Worm (Caenorhabditis elegans) whole organism, L4 larva: ENCODE results near the gene C41C4.9.

Experiments used
- F49E8.2 ChIP-seq: sonication (generic microtip); optimal IDR thresholded peaks from 2 replicates; lab custom pipeline; 2016; ENCODE audit warnings: missing compliant biosample characterization, mild to moderate bottlenecking, missing genetic modification characterization, borderline replicate concordance
- R02D3.7 ChIP-seq: fragments of 150-350 bp; sonication (generic microtip); optimal IDR thresholded peaks from 3 replicates; lab custom pipeline; 2014; ENCODE audit warnings: missing biosample characterization, missing genetic modification characterization
- aha-1 ChIP-seq: fragments of 150-350 bp; peaks from one replicate; lab custom pipeline; 2014; ENCODE audit warnings: missing biosample characterization, missing genetic modification characterization
- aly-2 ChIP-seq: sonication (generic microtip); optimal IDR thresholded peaks from 2 replicates; lab custom pipeline; 2018; ENCODE audit warnings: missing biosample characterization, missing genetic modification characterization
- arid-1 ChIP-seq: fragments of 200-800 bp; sonication (Bioruptor generic); conservative IDR thresholded peaks from 2 replicates; pipeline ENCODE4 v1.3.6; 2022; ENCODE audit warnings: missing genetic modification reagents, missing genetic modification characterization, missing compliant biosample characterization
- attf-4 ChIP-seq: sonication (generic microtip); optimal IDR thresholded peaks from 3 replicates; lab custom pipeline; 2017; ENCODE audit warnings: missing biosample characterization, missing genetic modification characterization
- ceh-20 ChIP-seq: fragments of 200-800 bp; sonication (Bioruptor generic); IDR thresholded peaks from 2 replicates; pipeline ENCODE4 v1.3.6; 2022; ENCODE audit warnings: missing genetic modification reagents, missing genetic modification characterization, missing compliant biosample characterization
- ceh-28 ChIP-seq: fragments of 150-350 bp; optimal IDR thresholded peaks from 2 replicates; lab custom pipeline; 2014; ENCODE audit warnings: missing biosample characterization, missing genetic modification reagents, missing genetic modification characterization
- ctbp-1 ChIP-seq: fragments of 200-800 bp; sonication (Bioruptor generic); IDR thresholded peaks from 2 replicates; pipeline ENCODE4 v1.3.6; 2022; ENCODE audit warnings: missing genetic modification reagents, missing genetic modification characterization, missing compliant biosample characterization
- daf-16 ChIP-seq, 3 experiments: sonication (generic microtip); optimal IDR thresholded peaks; 2 replicates each; lab custom pipeline; 2016 to 2017; ENCODE audit warnings: missing genetic modification characterization in 3 of 3, missing genetic modification reagents in 3 of 3, mild to moderate bottlenecking in 2 of 3, missing compliant biosample characterization in 2 of 3, missing biosample characterization in 1 of 3, moderate library complexity in 1 of 3
- dpl-1 ChIP-seq: fragments of 150-350 bp; optimal IDR thresholded peaks from 2 replicates; lab custom pipeline; 2014; ENCODE audit warnings: missing biosample characterization, missing genetic modification reagents, missing genetic modification characterization
- duxl-1 ChIP-seq: sonication (generic microtip); optimal IDR thresholded peaks from 2 replicates; lab custom pipeline; 2016; ENCODE audit warnings: mild to moderate bottlenecking, missing genetic modification characterization, moderate library complexity, missing compliant biosample characterization; ENCODE audit not compliant: poor library complexity
- dve-1 ChIP-seq: sonication (generic microtip); optimal IDR thresholded peaks from 2 replicates; lab custom pipeline; 2017; ENCODE audit warnings: antibody characterized with exemption, mild to moderate bottlenecking, missing genetic modification characterization, missing compliant biosample characterization; ENCODE audit not compliant: insufficient read depth
- gei-8 ChIP-seq: fragments of 200-800 bp; sonication (Bioruptor generic); optimal IDR thresholded peaks from 2 replicates; lab custom pipeline; 2018; ENCODE audit warnings: mild to moderate bottlenecking, missing genetic modification characterization, missing compliant biosample characterization
- hif-1 ChIP-seq, 2 experiments: sonication (generic microtip); optimal IDR thresholded peaks; 2 replicates each; lab custom pipeline; 2016 to 2017; ENCODE audit warnings: missing compliant biosample characterization in 2 of 2, missing genetic modification characterization in 2 of 2, missing genetic modification reagents in 2 of 2, missing genotype in 2 of 2, mild to moderate bottlenecking in 1 of 2
- hmg-1.1 ChIP-seq: fragments of 200-800 bp; sonication (Bioruptor generic); IDR thresholded peaks from 2 replicates; pipeline ENCODE4 v1.3.6; 2022; ENCODE audit warnings: missing genetic modification reagents, missing genetic modification characterization, missing compliant biosample characterization
- lin-38 ChIP-seq: fragments of 200-800 bp; sonication (Bioruptor generic); IDR thresholded peaks from 2 replicates; pipeline ENCODE4 v1.3.6; 2022; ENCODE audit warnings: missing genetic modification reagents, missing genetic modification characterization, missing compliant biosample characterization
- lir-3 ChIP-seq: sonication (generic microtip); optimal IDR thresholded peaks from 2 replicates; lab custom pipeline; 2016; ENCODE audit warnings: mild to moderate bottlenecking, missing genetic modification characterization, missing compliant biosample characterization
- lsy-2 ChIP-seq, 2 experiments: fragments of 150-350 bp in 1 of 2; sonication (generic microtip) in 1 of 2; optimal IDR thresholded peaks; 2 replicates each; lab custom pipeline; 2014 to 2017; ENCODE audit warnings: missing biosample characterization in 2 of 2, missing genetic modification characterization in 2 of 2
- mep-1 ChIP-seq: fragments of 150-350 bp; sonication (generic microtip); optimal IDR thresholded peaks from 3 replicates; lab custom pipeline; 2014; ENCODE audit warnings: missing biosample characterization, missing genetic modification characterization
- mes-2 ChIP-seq: sonication (generic microtip); optimal IDR thresholded peaks from 2 replicates; lab custom pipeline; 2016; ENCODE audit warnings: missing genotype, mild to moderate bottlenecking, missing genetic modification characterization, missing compliant biosample characterization; ENCODE audit not compliant: poor library complexity, severe bottlenecking
- mxl-3 ChIP-seq: fragments of 200-800 bp; sonication (Bioruptor generic); optimal IDR thresholded peaks from 2 replicates; lab custom pipeline; 2018; ENCODE audit warnings: mild to moderate bottlenecking, missing genetic modification characterization, missing compliant biosample characterization
- nhr-102 ChIP-seq: sonication (generic microtip); optimal IDR thresholded peaks from 2 replicates; lab custom pipeline; 2016; ENCODE audit warnings: mild to moderate bottlenecking, missing genetic modification characterization, moderate library complexity, missing compliant biosample characterization
- nhr-48 ChIP-seq: sonication (generic microtip); optimal IDR thresholded peaks from 2 replicates; lab custom pipeline; 2016; ENCODE audit warnings: mild to moderate bottlenecking, missing genetic modification characterization, missing compliant biosample characterization
- nhr-77 ChIP-seq: fragments of 150-350 bp; optimal IDR thresholded peaks from 2 replicates; lab custom pipeline; 2014; ENCODE audit warnings: missing biosample characterization, missing genetic modification characterization
- pqm-1 ChIP-seq: sonication (generic microtip); optimal IDR thresholded peaks from 2 replicates; lab custom pipeline; 2017; ENCODE audit warnings: missing biosample characterization, missing genetic modification characterization
- skn-1 ChIP-seq: fragments of 150-350 bp; optimal IDR thresholded peaks from 2 replicates; lab custom pipeline; 2014; ENCODE audit warnings: missing biosample characterization, missing genetic modification characterization
- snpc-1.2 ChIP-seq: fragments of 200-800 bp; sonication (Bioruptor generic); IDR thresholded peaks from 2 replicates; pipeline ENCODE4 v1.3.6; 2022; ENCODE audit warnings: missing genetic modification reagents, missing genetic modification characterization, missing compliant biosample characterization
- unc-130 ChIP-seq: sonication (generic microtip); optimal IDR thresholded peaks from 2 replicates; lab custom pipeline; 2016; ENCODE audit warnings: missing genetic modification reagents, missing genetic modification characterization, missing compliant biosample characterization
- unc-62 ChIP-seq, 3 experiments: fragments of 150-350 bp in 1 of 3; sonication (generic microtip); optimal IDR thresholded peaks in 2 of 3; peaks in 1 of 3; 1 replicate in 1 of 3; 2 replicates in 2 of 3; lab custom pipeline; 2014 to 2017; ENCODE audit warnings: missing biosample characterization in 3 of 3, missing genetic modification characterization in 3 of 3, missing genetic modification reagents in 3 of 3, missing genotype in 1 of 3
- ztf-7 ChIP-seq: fragments of 150-350 bp; optimal IDR thresholded peaks from 2 replicates; lab custom pipeline; 2014; ENCODE audit warnings: missing biosample characterization, missing genetic modification characterization

Gene C41C4.9

ce11 chrII:8131413-8131966 is 24.0 kb downstream of the C41C4.9 start (continued):
- TF ChIP-seq nhr-77 (tag; lab: Kevin White, UChicago): peak; percentile 16
- TF ChIP-seq ceh-28: no peak
- TF ChIP-seq mes-2 (tag; lab: Kevin White, UChicago): peak; percentile 43
- no peak for TF ChIP-seq R02D3.7 (tag; lab: Kevin White, UChicago)

ce11 chrII:8135953-8136352 is 28.5 kb downstream of the C41C4.9 start:
- no peak for TF ChIP-seq duxl-1
- no peak for TF ChIP-seq dve-1
- no peak for TF ChIP-seq attf-4 (tag; lab: Kevin White, UChicago)
- peak in 1 of 2 experiments; percentile 94 for TF ChIP-seq unc-62 (GFP tag; optimal IDR thresholded peaks at IDR 0.05 in 1 of 2; lab: Kevin White, UChicago)
- TF ChIP-seq unc-62 (tag; optimal IDR thresholded peaks at IDR 0.05; lab: Kevin White, UChicago): no peak
- TF ChIP-seq gei-8: no peak
- no peak for TF ChIP-seq skn-1 (tag; lab: Kevin White, UChicago)
- TF ChIP-seq pqm-1 (tag; lab: Kevin White, UChicago): no peak

DNA sequence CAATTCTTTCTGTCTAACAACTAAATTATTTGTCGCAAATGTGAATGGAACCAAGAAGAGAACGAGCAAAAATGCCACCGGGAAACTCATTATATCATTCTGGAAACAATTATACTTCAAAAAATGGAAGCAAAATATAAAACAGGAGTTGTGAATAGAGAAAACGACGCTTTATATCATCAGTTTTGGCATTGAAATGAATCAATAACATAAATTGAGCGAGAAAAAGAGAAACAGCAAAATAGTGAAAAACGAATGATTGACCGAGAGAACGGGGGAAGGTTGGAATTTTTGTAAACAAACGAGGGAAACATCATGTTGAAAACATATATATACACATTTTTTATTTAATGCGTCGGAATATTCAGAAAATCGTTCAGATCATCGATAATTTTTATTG is 29.4 kb downstream of the C41C4.9 start, which contains the start of gene ctns-1:
TSS of gene ctns-1 (minus strand) at position 101 of the 400 bp plus-strand sequence.
- TF ChIP-seq ceh-20 (GFP tag; lab: Robert Waterston, UW) (no peak), mes-2 (tag; lab: Kevin White, UChicago) (peak; percentile 8), daf-16 (GFP tag; optimal IDR thresholded peaks at IDR 0.05; lab: Kevin White, UChicago) (no peak), daf-16 (tag; optimal IDR thresholded peaks at IDR 0.05; lab: Kevin White, UChicago) (peak; percentile 54), lin-38 (GFP tag; lab: Robert Waterston, UW) (peak; percentile 10; the same call in 1 of the 2 replicates)

- TF ChIP-seq aha-1 (tag; lab: Kevin White, UChicago): peak; percentile 41
- TF ChIP-seq hmg-1.1 (GFP tag; lab: Robert Waterston, UW): peak; percentile 44; the same call in 1 of the 2 replicates
- peak in 1 of 2 experiments; percentile 67 for TF ChIP-seq hif-1 (tag; optimal IDR thresholded peaks at IDR 0.05; lab: Kevin White, UChicago)
- TF ChIP-seq mes-2 (tag; lab: Kevin White, UChicago): peak; percentile 43
- TF ChIP-seq unc-130 (GFP tag; lab: Kevin White, UChicago): peak; percentile 32
- no peak for TF ChIP-seq ztf-7 (tag; lab: Kevin White, UChicago)
- peak; percentile 30 for TF ChIP-seq mep-1
- TF ChIP-seq lsy-2 (tag; optimal IDR thresholded peaks at IDR 0.05; lab: Kevin White, UChicago): peak in 1 of 2 experiments; percentile 59
- TF ChIP-seq skn-1 (tag; lab: Kevin White, UChicago): no peak
- peak; percentile 74 for TF ChIP-seq lin-38 (GFP tag; lab: Robert Waterston, UW)
- TF ChIP-seq dpl-1 (GFP tag; lab: Kevin White, UChicago): peak; percentile 41
- TF ChIP-seq nhr-102 (tag; lab: Kevin White, UChicago): no peak
Measured at ce11 chrII:8137379-8137778, 29.9 kb downstream of the C41C4.9 start.

- TF ChIP-seq lsy-2 (tag; optimal IDR thresholded peaks at IDR 0.05; lab: Kevin White, UChicago) (peak in 1 of 2 experiments; percentile 62), F49E8.2 (tag; lab: Kevin White, UChicago) (no peak), ctbp-1 (0 out of 2 replicates have a peak, but pooled peaks have one; percentile 28), lin-38 (GFP tag; lab: Robert Waterston, UW) (peak; percentile 48), mes-2 (tag; lab: Kevin White, UChicago) (peak; percentile 35), mxl-3 (GFP tag; lab: Kevin White, UChicago) (peak; percentile 7)
Measured at ce11 chrII:8138015-8138546, 30.6 kb downstream of the C41C4.9 start, which contains the start of gene cdc-48.2. Gene cdc-48.2, plus strand, starts transcription at chrII:8138496.

DNA sequence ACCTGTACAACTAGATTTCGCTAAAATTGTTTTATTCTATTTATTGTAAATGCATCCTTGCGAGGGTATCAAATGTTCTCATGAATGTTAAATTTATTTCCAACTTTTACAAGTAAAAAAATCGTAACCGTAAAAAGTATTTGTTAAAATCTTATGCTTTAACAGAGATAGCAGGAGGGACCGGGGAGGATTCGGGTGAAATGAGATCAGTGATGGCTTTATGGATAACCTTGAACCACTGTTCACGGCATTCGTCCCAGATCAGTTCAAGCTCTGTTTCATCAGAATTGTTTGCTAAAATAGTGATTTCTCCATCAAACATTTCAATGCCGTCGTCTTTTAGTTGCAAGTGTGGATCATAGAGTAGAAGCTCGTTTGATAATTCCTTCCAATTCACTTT is 33.7 kb downstream of the C41C4.9 start:
- TF ChIP-seq nhr-48 (tag; lab: Kevin White, UChicago): no peak
- no peak for TF ChIP-seq snpc-1.2 (GFP tag; lab: Robert Waterston, UW)
- peak; percentile 51 for TF ChIP-seq lin-38 (GFP tag; lab: Robert Waterston, UW)
- TF ChIP-seq mes-2 (tag; lab: Kevin White, UChicago): peak; percentile 5
- TF ChIP-seq F49E8.2 (tag; lab: Kevin White, UChicago): peak; percentile 1
- 0 out of 2 replicates have a peak, but pooled peaks have one; percentile 10 for TF ChIP-seq arid-1
- TF ChIP-seq aly-2 (tag; lab: Kevin White, UChicago): peak; percentile 67
- no peak for TF ChIP-seq lir-3 (tag; lab: Kevin White, UChicago)
